Fruit fly (Drosophila melanogaster) whole organism, embryonic: ENCODE data around the gene CG3862.
A peak's percentile ranks its signal among the peaks of the same experiment; 100 is the strongest.

Experiments
- ATbp ChIP-seq: fragments of 200-800 bp; sonication (Bioruptor generic); optimal IDR thresholded peaks from 2 replicates; lab custom pipeline; 2017; ENCODE audit warnings: missing biosample characterization, mild to moderate bottlenecking, missing genetic modification characterization, missing genetic modification reagents
- Ada2b ChIP-seq: fragments of 200-800 bp; sonication (Bioruptor generic); IDR thresholded peaks from 2 replicates; pipeline ENCODE4 v1.3.6; 2022; ENCODE audit warnings: missing biosample characterization, missing genetic modification characterization
- Aef1 ChIP-seq: fragments of 200-800 bp; sonication (Bioruptor generic); IDR thresholded peaks from 3 replicates; pipeline ENCODE4 v1.3.6; 2022; ENCODE audit warnings: missing biosample characterization, missing genetic modification characterization
- CG10462 ChIP-seq: fragments of 200-800 bp; sonication (Bioruptor generic); optimal IDR thresholded peaks from 2 replicates; lab custom pipeline; 2016; ENCODE audit warnings: missing biosample characterization, missing genetic modification characterization
- CG11398 ChIP-seq: fragments of 200-800 bp; sonication (Bioruptor generic); optimal IDR thresholded peaks from 2 replicates; lab custom pipeline; 2016; ENCODE audit warnings: missing biosample characterization, missing genetic modification characterization
- CG11456 ChIP-seq: fragments of 200-800 bp; sonication (Bioruptor generic); IDR thresholded peaks from 3 replicates; pipeline ENCODE4 v1.3.6; 2022; ENCODE audit warnings: missing biosample characterization, missing genetic modification characterization
- CG12659 ChIP-seq: fragments of 200-800 bp; sonication (Bioruptor generic); optimal IDR thresholded peaks from 3 replicates; lab custom pipeline; 2017; ENCODE audit warnings: mild to moderate bottlenecking, missing biosample characterization, missing genetic modification reagents, missing genetic modification characterization
- CG13123 ChIP-seq: fragments of 200-800 bp; sonication (Bioruptor generic); optimal IDR thresholded peaks from 2 replicates; lab custom pipeline; 2016; ENCODE audit warnings: missing biosample characterization, missing genetic modification characterization
- CG13775 ChIP-seq: fragments of 200-800 bp; sonication (Bioruptor generic); optimal IDR thresholded peaks from 3 replicates; lab custom pipeline; 2017; ENCODE audit warnings: missing biosample characterization, mild to moderate bottlenecking, missing genetic modification characterization
- CG14710 ChIP-seq: fragments of 200-800 bp; sonication (Bioruptor generic); optimal IDR thresholded peaks from 3 replicates; lab custom pipeline; 2019; ENCODE audit warnings: missing biosample characterization, mild to moderate bottlenecking, missing genetic modification characterization, moderate library complexity
- CG6765 ChIP-seq: fragments of 200-800 bp; sonication (Bioruptor generic); optimal IDR thresholded peaks from 3 replicates; lab custom pipeline; 2017; ENCODE audit warnings: missing biosample characterization, mild to moderate bottlenecking, missing genetic modification characterization
- CG7372 ChIP-seq: fragments of 200-800 bp; sonication (Bioruptor generic); IDR thresholded peaks from 2 replicates; pipeline ENCODE4 v1.3.6; 2022; ENCODE audit warnings: missing biosample characterization, missing genetic modification characterization
- CG7987 ChIP-seq: fragments of 200-800 bp; sonication (Bioruptor generic); optimal IDR thresholded peaks from 2 replicates; lab custom pipeline; 2018; ENCODE audit warnings: missing biosample characterization, mild to moderate bottlenecking, missing genetic modification characterization, moderate library complexity
- CG8089 ChIP-seq: fragments of 200-800 bp; sonication (Bioruptor generic); optimal IDR thresholded peaks from 3 replicates; lab custom pipeline; 2016; ENCODE audit warnings: missing biosample characterization, missing genetic modification characterization
- CG8478 ChIP-seq: fragments of >200 bp; optimal IDR thresholded peaks from 2 replicates; lab custom pipeline; 2018
- CG9609 ChIP-seq: fragments of 200-800 bp; sonication (Bioruptor generic); optimal IDR thresholded peaks from 3 replicates; lab custom pipeline; 2016; ENCODE audit warnings: missing biosample characterization, missing genetic modification characterization
- ERR ChIP-seq: fragments of 200-800 bp; sonication (Bioruptor generic); optimal IDR thresholded peaks from 2 replicates; lab custom pipeline; 2016; ENCODE audit warnings: missing biosample characterization, missing genetic modification characterization
- Ets65A ChIP-seq: fragments of 200-800 bp; sonication (Bioruptor generic); peaks from one replicate; lab custom pipeline; 2016; ENCODE audit warnings: missing biosample characterization, missing genetic modification characterization
- HLHmδ ChIP-seq: fragments of 200-800 bp; sonication (Bioruptor generic); optimal IDR thresholded peaks from 2 replicates; lab custom pipeline; 2018; ENCODE audit warnings: missing biosample characterization, mild to moderate bottlenecking, missing genetic modification characterization, moderate library complexity
- Hsf ChIP-seq: fragments of 200-800 bp; sonication (Bioruptor generic); optimal IDR thresholded peaks from 3 replicates; lab custom pipeline; 2016; ENCODE audit warnings: missing biosample characterization, missing genetic modification characterization
- Lhr ChIP-seq: fragments of 200-800 bp; sonication (Bioruptor generic); optimal IDR thresholded peaks from 3 replicates; lab custom pipeline; 2017; ENCODE audit warnings: mild to moderate bottlenecking, missing biosample characterization, missing genetic modification reagents, missing genetic modification characterization
- MESR4 ChIP-seq: fragments of 200-800 bp; sonication (Bioruptor generic); optimal IDR thresholded peaks from 2 replicates; lab custom pipeline; 2018; ENCODE audit warnings: missing biosample characterization, mild to moderate bottlenecking, missing genetic modification characterization, moderate library complexity
- Myb ChIP-seq: fragments of 200-800 bp; sonication (Bioruptor generic); optimal IDR thresholded peaks from 2 replicates; lab custom pipeline; 2016; ENCODE audit warnings: missing biosample characterization, missing genetic modification characterization
- NfI ChIP-seq: fragments of 200-800 bp; sonication (Bioruptor generic); optimal IDR thresholded peaks from 3 replicates; lab custom pipeline; 2018; ENCODE audit warnings: missing biosample characterization, mild to moderate bottlenecking, missing genetic modification characterization, moderate library complexity
- Oli ChIP-seq: fragments of 200-800 bp; sonication (Bioruptor generic); optimal IDR thresholded peaks from 2 replicates; lab custom pipeline; 2018; ENCODE audit warnings: missing biosample characterization, mild to moderate bottlenecking, missing genetic modification characterization, moderate library complexity
- Pdp1 ChIP-seq, 2 experiments: fragments of 200-800 bp; sonication (Bioruptor generic); optimal IDR thresholded peaks; 3 replicates each; lab custom pipeline; 2016; ENCODE audit warnings: missing biosample characterization in 2 of 2, missing genetic modification characterization in 2 of 2, mild to moderate bottlenecking in 1 of 2, moderate library complexity in 1 of 2
- Ptx1 ChIP-seq: fragments of 200-800 bp; sonication (Bioruptor generic); IDR thresholded peaks from 2 replicates; pipeline ENCODE4 v1.3.6; 2022; ENCODE audit warnings: missing biosample characterization, missing genetic modification characterization
- Sox100B ChIP-seq: fragments of 200-800 bp; sonication (Bioruptor generic); optimal IDR thresholded peaks from 3 replicates; lab custom pipeline; 2018; ENCODE audit warnings: missing biosample characterization, mild to moderate bottlenecking, missing genetic modification characterization
- bigmax ChIP-seq: fragments of 200-800 bp; sonication (Bioruptor generic); optimal IDR thresholded peaks from 2 replicates; lab custom pipeline; 2018; ENCODE audit warnings: missing biosample characterization, mild to moderate bottlenecking, missing genetic modification characterization
- caup ChIP-seq: fragments of 200-800 bp; sonication (Bioruptor generic); optimal IDR thresholded peaks from 3 replicates; lab custom pipeline; 2017; ENCODE audit warnings: missing biosample characterization, mild to moderate bottlenecking, missing genetic modification characterization, moderate library complexity; ENCODE audit not compliant: severe bottlenecking
- chn ChIP-seq: fragments of 200-800 bp; sonication (Bioruptor generic); optimal IDR thresholded peaks from 2 replicates; lab custom pipeline; 2016; ENCODE audit warnings: missing biosample characterization, missing genetic modification characterization
- crc ChIP-seq: fragments of 200-800 bp; sonication (Bioruptor generic); optimal IDR thresholded peaks from 2 replicates; lab custom pipeline; 2016; ENCODE audit warnings: missing biosample characterization, missing genetic modification characterization
- fd102C ChIP-seq: fragments of 200-800 bp; sonication (Bioruptor generic); optimal IDR thresholded peaks from 2 replicates; lab custom pipeline; 2018; ENCODE audit warnings: missing biosample characterization, mild to moderate bottlenecking, missing genetic modification characterization, moderate library complexity
- h ChIP-seq: fragments of >200 bp; optimal IDR thresholded peaks from 2 replicates; lab custom pipeline; 2017
- kah ChIP-seq: fragments of 200-800 bp; sonication (Bioruptor generic); optimal IDR thresholded peaks from 2 replicates; lab custom pipeline; 2018; ENCODE audit warnings: missing biosample characterization, mild to moderate bottlenecking, missing genetic modification characterization
- lilli ChIP-seq: fragments of 200-800 bp; sonication (Bioruptor generic); optimal IDR thresholded peaks from 3 replicates; lab custom pipeline; 2016; ENCODE audit warnings: missing biosample characterization, missing genetic modification characterization
- luna ChIP-seq: fragments of 200-800 bp; sonication (Bioruptor generic); optimal IDR thresholded peaks from 2 replicates; lab custom pipeline; 2016; ENCODE audit warnings: missing biosample characterization, missing genetic modification characterization
- nom ChIP-seq: fragments of 200-800 bp; sonication (Bioruptor generic); optimal IDR thresholded peaks from 2 replicates; lab custom pipeline; 2017; ENCODE audit warnings: missing biosample characterization, missing genetic modification characterization, mild to moderate bottlenecking, moderate library complexity, missing genetic modification reagents
- onecut ChIP-seq: fragments of 200-800 bp; sonication (Bioruptor generic); IDR thresholded peaks from 2 replicates; pipeline ENCODE4 v1.3.6; 2022; ENCODE audit warnings: missing biosample characterization, missing genetic modification characterization
- peb ChIP-seq: fragments of 200-800 bp; sonication (Bioruptor generic); IDR thresholded peaks from 2 replicates; pipeline ENCODE4 v1.3.6; 2022; ENCODE audit warnings: missing biosample characterization, missing genetic modification characterization
- pho ChIP-seq: fragments of 200-800 bp; sonication (Bioruptor generic); optimal IDR thresholded peaks from 2 replicates; lab custom pipeline; 2016; ENCODE audit warnings: missing biosample characterization, missing genetic modification characterization
- pita ChIP-seq: fragments of 200-800 bp; sonication (Bioruptor generic); optimal IDR thresholded peaks from 2 replicates; lab custom pipeline; 2017; ENCODE audit warnings: missing biosample characterization, mild to moderate bottlenecking, missing genetic modification characterization
- pzg ChIP-seq: fragments of 200-800 bp; sonication (Bioruptor generic); optimal IDR thresholded peaks from 3 replicates; lab custom pipeline; 2018; ENCODE audit warnings: missing biosample characterization, mild to moderate bottlenecking, missing genetic modification characterization, moderate library complexity
- row ChIP-seq: fragments of 200-800 bp; sonication (Bioruptor generic); IDR thresholded peaks from 3 replicates; pipeline ENCODE4 v1.3.6; 2022; ENCODE audit warnings: missing biosample characterization, missing genetic modification characterization
- stwl ChIP-seq: fragments of 200-800 bp; sonication (Bioruptor generic); optimal IDR thresholded peaks from 3 replicates; lab custom pipeline; 2018; ENCODE audit warnings: missing biosample characterization, mild to moderate bottlenecking, missing genetic modification characterization, moderate library complexity
- tap ChIP-seq: fragments of 200-800 bp; optimal IDR thresholded peaks from 3 replicates; lab custom pipeline; 2019; ENCODE audit warnings: missing biosample characterization, mild to moderate bottlenecking, missing genetic modification characterization, moderate library complexity
- tio ChIP-seq: fragments of 200-800 bp; sonication (Bioruptor generic); optimal IDR thresholded peaks from 2 replicates; lab custom pipeline; 2017; ENCODE audit warnings: missing biosample characterization, missing genetic modification characterization, inconsistent platforms
- trem ChIP-seq: fragments of 200-800 bp; optimal IDR thresholded peaks from 3 replicates; lab custom pipeline; 2019; ENCODE audit warnings: missing biosample characterization, mild to moderate bottlenecking, missing genetic modification characterization, moderate library complexity
- vnd ChIP-seq: fragments of 200-800 bp; sonication (Bioruptor generic); IDR thresholded peaks from 3 replicates; pipeline ENCODE4 v1.3.6; 2022; ENCODE audit warnings: missing biosample characterization, missing genetic modification characterization; ENCODE audit not compliant: partially characterized antibody

CG3862 gene

dm6 chr2L:856690-857488 is 31.2 kb upstream of the CG3862 start (continued):
- TF ChIP-seq pho (no peak), CG14710 (tag; lab: Kevin White, UChicago) (peak; percentile 65), Oli (peak; percentile 79), row (GFP tag; lab: Robert Waterston, UW) (peak; percentile 84), caup (peak; percentile 34), onecut (peak; percentile 69), ATbp (peak; percentile 85), Aef1 (peak; percentile 66), chn (GFP tag; lab: Kevin White, UChicago) (peak; percentile 64), Lhr (GFP tag; lab: Kevin White, UChicago) (peak; percentile 23), CG9609 (GFP tag; lab: Kevin White, UChicago) (peak; percentile 63), trem (tag; lab: Kevin White, UChicago) (peak; percentile 63), peb (peak; percentile 83), CG8089 (GFP tag; lab: Kevin White, UChicago) (peak; percentile 44), kah (peak; percentile 48), CG6765 (GFP tag; lab: Kevin White, UChicago) (no peak), CG12659 (GFP tag; lab: Kevin White, UChicago) (peak; percentile 72), stwl (tag; lab: Kevin White, UChicago) (no peak), CG11456 (GFP tag; lab: Robert Waterston, UW) (peak; percentile 76), Myb (GFP tag; lab: Kevin White, UChicago) (peak; percentile 50), fd102C (GFP tag; lab: Kevin White, UChicago) (no peak), pita (GFP tag; lab: Kevin White, UChicago) (no peak), CG13123 (peak; percentile 44), Hsf (GFP tag; lab: Kevin White, UChicago) (peak; percentile 75), lilli (GFP tag; lab: Kevin White, UChicago) (peak; percentile 75), Ets65A (GFP tag; lab: Kevin White, UChicago) (peak; percentile 97), crc (GFP tag; lab: Kevin White, UChicago) (peak; percentile 67), Ptx1 (GFP tag; lab: Robert Waterston, UW) (peak; percentile 82), NfI (GFP tag; lab: Kevin White, UChicago) (peak; percentile 64), vnd (GFP tag; lab: Robert Waterston, UW) (no peak), luna (no peak), Pdp1 (GFP tag; optimal IDR thresholded peaks at IDR 0.05; lab: Kevin White, UChicago) (peak; percentile 53 to 57), MESR4 (GFP tag; lab: Kevin White, UChicago) (no peak), CG13775 (GFP tag; lab: Kevin White, UChicago) (peak; percentile 51), tio (peak; percentile 62), CG7372 (GFP tag; lab: Robert Waterston, UW) (peak; percentile 59), CG11398 (GFP tag; lab: Kevin White, UChicago) (peak; percentile 49), CG10462 (GFP tag; lab: Kevin White, UChicago) (peak; percentile 34), ERR (GFP tag; lab: Kevin White, UChicago) (peak; percentile 3), h (lab: Kevin White, UChicago) (no peak), bigmax (GFP tag; lab: Kevin White, UChicago) (no peak), nom (GFP tag; lab: Kevin White, UChicago) (no peak), pzg (GFP tag; lab: Kevin White, UChicago) (no peak), HLHmδ (GFP tag; lab: Kevin White, UChicago) (no peak), CG7987 (peak; percentile 12), tap (tag; lab: Kevin White, UChicago) (peak; percentile 71), Ada2b (GFP tag; lab: Robert Waterston, UW) (peak; percentile 77), CG8478 (no peak), Sox100B (GFP tag; lab: Kevin White, UChicago) (peak; percentile 72)
